Fruit fly (Drosophila melanogaster) whole organism, larva: Measurements from ENCODE around the gene CG3713.

Experiments
- noc ChIP-seq: fragments of 200-800 bp; sonication (Bioruptor generic); optimal IDR thresholded peaks from 3 replicates; lab custom pipeline; 2019; ENCODE audit warnings: missing biosample characterization, mild to moderate bottlenecking, missing genetic modification characterization, moderate library complexity

The CG3713 gene

DNA sequence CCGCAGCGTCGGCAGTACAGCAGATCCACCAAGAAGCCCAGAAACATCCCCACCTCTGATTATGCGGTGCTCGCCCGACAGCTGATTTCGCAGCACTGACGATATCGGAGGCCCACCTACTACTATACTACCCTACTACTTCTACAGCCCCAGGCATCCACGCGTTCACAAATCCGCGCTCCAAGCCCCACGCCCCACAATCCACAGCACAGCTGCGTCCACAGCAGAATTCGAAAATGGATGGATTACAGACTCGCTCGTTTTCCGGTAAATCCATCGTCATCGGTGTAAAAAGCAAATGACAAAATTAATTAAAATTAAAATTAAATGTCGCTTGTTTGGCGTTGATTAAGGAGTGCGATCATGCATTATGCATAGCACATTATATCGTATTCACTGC lies at the start of gene CG3713:
Gene CG3713, minus strand, starts transcription at position 101 of the 400 bp plus-strand sequence.
- TF ChIP-seq noc (tag; lab: Kevin White, UChicago): no peak

- no peak for TF ChIP-seq noc (tag; lab: Kevin White, UChicago)
These were observed 47.2 kb upstream of the CG3713 start, which contains the start of gene CG11663 for dm6 chrX:894182-894581. TSS of gene CG11663 (plus strand) at chrX:894482.

dm6 chrX:875432-875831 lies 28.5 kb upstream of the CG3713 start, which contains the start of gene CG11664:
TSS of gene CG11664 (plus strand) at chrX:875732.
- no peak for TF ChIP-seq noc (tag; lab: Kevin White, UChicago)

- no peak for TF ChIP-seq noc (tag; lab: Kevin White, UChicago)
These were observed 26.8 kb upstream of the CG3713 start for dm6 chrX:873739-874138.

DNA sequence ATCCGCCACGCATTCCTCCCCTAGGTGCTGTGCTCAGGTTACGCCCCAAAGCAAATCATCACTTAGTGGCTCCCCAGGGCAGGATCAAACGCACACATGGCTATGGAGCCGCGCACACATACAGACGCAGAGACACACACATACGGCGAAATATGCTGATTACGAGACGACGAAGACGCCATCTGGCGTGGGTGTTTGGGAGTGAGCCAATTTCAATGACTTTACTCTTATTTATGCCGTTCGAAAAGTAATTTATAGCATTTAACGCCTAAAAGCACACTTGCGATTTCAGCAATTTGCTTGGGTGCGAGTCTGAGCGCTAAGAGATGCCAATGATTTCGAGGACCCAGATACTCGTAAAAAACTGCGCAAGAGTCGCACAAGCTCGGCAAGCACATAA lies 21.5 kb upstream of the CG3713 start:
- TF ChIP-seq noc (tag; lab: Kevin White, UChicago): no peak

- TF ChIP-seq noc (tag; lab: Kevin White, UChicago): no peak
These were observed 15.4 kb upstream of the CG3713 start, which contains the start of gene CG14634 for dm6 chrX:862308-862707. TSS of gene CG14634 (plus strand) at chrX:862608.

dm6 chrX:844523-844922 lies 2.4 kb downstream of the CG3713 start, which contains the start of gene CG14635:
TSS of gene CG14635 (plus strand) at chrX:844823.
- TF ChIP-seq noc (tag; lab: Kevin White, UChicago): no peak

- no peak for TF ChIP-seq noc (tag; lab: Kevin White, UChicago)
These were observed 3.5 kb downstream of the CG3713 start for dm6 chrX:843489-843888.

dm6 chrX:841941-842340 lies 5.0 kb downstream of the CG3713 start:
- TF ChIP-seq noc (tag; lab: Kevin White, UChicago): no peak

DNA sequence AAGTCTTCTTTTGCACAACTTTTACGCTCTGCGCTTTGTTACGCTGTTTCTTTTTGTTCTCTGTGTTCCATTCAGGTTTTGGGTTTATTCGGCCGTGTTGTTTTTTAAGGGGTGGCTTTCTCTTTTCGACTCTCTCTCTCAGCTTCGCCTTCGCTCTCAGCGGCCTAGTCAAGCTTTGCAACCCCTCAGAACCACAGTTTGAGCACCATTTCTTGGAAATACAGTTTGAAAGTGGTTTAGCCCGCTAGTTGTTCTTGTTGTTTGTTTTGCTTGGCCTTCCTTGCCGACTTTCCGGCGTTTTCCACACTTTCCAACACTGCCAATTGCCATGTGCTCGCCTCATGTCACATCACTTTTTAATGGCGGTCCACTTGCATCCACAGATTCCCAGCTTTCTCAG lies 5.9 kb downstream of the CG3713 start:
- no peak for TF ChIP-seq noc (tag; lab: Kevin White, UChicago)

DNA sequence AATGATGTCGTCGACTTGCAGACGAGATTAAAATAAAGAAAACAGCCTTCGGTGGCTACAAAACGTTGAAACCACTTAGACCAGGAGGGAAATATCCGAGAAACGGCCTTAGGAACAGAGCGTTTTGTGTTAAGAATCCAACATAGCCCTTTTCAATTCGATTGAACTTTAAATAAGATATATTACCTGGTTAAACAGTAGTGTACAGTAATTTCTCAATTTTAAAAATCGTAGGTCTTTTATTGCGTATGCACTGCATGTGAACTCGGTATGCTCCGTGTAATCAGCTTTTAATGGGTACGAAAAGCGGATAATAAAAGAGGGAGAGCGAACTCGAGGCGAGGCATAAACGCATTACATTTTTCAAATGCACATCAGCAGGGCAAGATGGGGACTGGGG lies 8.9 kb downstream of the CG3713 start:
- TF ChIP-seq noc (tag; lab: Kevin White, UChicago): no peak

- TF ChIP-seq noc (tag; lab: Kevin White, UChicago): no peak
These were observed 10.8 kb downstream of the CG3713 start for dm6 chrX:835965-836690.

DNA sequence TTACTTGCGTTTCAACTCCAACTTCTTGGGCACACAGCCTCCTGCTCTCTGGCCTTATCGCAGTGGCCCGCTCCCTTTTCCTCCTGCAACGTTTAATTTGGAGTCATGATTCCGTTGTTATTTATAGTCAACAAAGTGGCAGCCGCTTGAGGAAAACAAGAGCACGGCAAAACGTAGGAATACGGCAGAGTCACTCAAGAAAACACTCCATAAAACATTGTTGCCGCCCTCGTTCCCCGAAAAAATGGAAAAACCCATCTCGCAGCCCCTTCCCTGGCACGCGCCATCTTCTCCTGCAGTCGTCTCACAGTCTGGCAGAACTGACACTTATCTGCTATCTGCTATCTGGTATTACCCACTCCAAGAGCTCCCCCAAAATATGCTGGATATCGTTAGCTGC lies 22.0 kb downstream of the CG3713 start:
- TF ChIP-seq noc (tag; lab: Kevin White, UChicago): no peak

- TF ChIP-seq noc (tag; lab: Kevin White, UChicago): no peak
These were observed 41.0 kb downstream of the CG3713 start, which contains the start of gene Sec22 for dm6 chrX:805907-806306. TSS of gene Sec22 (plus strand) at chrX:806076.

- TF ChIP-seq noc (tag; lab: Kevin White, UChicago): no peak
These were observed 42.1 kb downstream of the CG3713 start, which contains the start of gene CG13358 for dm6 chrX:804821-805220. TSS of gene CG13358 (minus strand) at chrX:804921.

dm6 chrX:803370-803769 lies 43.6 kb downstream of the CG3713 start, which contains the start of gene CG13359:
TSS of gene CG13359 (minus strand) at chrX:803470.
- no peak for TF ChIP-seq noc (tag; lab: Kevin White, UChicago)
